Worm (Caenorhabditis elegans): ENCODE data around the gene ugt-38.

ugt-38 gene

DNA sequence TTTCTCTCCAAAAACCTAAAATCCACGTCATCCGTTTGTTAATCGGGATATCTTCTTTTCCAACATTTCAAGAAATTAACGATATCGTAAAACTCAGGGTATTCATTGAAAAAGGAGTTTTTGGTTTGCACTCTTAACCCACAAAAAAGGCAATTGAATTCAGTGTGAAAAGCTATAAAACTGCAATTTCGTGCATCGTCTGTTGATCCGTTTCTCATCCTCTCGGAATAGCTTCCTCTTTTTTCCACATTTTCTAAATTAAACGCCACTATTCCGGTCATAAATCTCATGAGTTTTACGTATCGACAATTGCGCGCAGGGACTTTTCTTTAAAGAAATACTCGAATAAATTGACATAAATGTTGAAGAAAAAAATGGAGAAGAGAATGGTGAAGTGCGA lies 35.0 kb downstream of the ugt-38 start:
- TF ChIP-seq ceh-27 (GFP tag; optimal IDR thresholded peaks at IDR 0.05) (peak; percentile 45), Y56A3A.18 (GFP tag; IDR thresholded peaks at IDR 0.05) (no peak)

DNA sequence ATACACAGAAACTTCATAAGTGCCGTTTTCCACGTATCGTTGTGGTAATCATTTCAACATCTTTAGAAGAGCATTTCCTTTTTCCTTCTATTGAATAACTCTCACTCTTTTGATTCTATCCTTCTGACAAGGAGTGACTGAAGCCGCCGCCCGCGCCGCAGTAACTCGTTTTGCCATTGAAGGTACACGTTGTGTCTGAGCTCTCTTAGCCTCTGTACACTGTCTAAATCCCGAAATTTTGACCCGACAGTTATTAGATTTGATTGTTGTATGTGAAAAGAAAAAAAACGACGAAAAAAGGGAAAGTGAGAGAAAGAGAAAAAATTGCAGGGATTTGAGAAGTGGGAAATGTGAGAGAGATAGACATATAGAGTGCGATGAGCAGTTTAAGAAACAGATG lies 36.0 kb downstream of the ugt-38 start:
- TF ChIP-seq ama-1 (optimal IDR thresholded peaks at IDR 0.05) (no peak), ama-1 (GFP tag; optimal IDR thresholded peaks at IDR 0.05) (no peak), ekl-4 (GFP tag; IDR thresholded peaks at IDR 0.05) (no peak), snpc-3.4 (tag; optimal IDR thresholded peaks at IDR 0.05) (no peak), ceh-91 (GFP tag; IDR thresholded peaks at IDR 0.05) (no peak), F22D6.2 (tag; optimal IDR thresholded peaks at IDR 0.05) (no peak), F23B12.7 (tag; optimal IDR thresholded peaks at IDR 0.05; ENCODE audit: insufficient read depth) (no peak), xnd-1 (tag; optimal IDR thresholded peaks at IDR 0.05) (no peak), ceh-27 (GFP tag; optimal IDR thresholded peaks at IDR 0.05) (no peak), bed-1 (GFP tag; IDR thresholded peaks at IDR 0.05) (no peak), akir-1 (GFP tag; optimal IDR thresholded peaks at IDR 0.05) (no peak), tlf-1 (GFP tag; optimal IDR thresholded peaks at IDR 0.05) (no peak), Y53G8AR.9 (GFP tag; conservative IDR thresholded peaks at IDR 0.05) (no peak), bed-2 (GFP tag; IDR thresholded peaks at IDR 0.05) (no peak), Y79H2A.3 (GFP tag; conservative IDR thresholded peaks at IDR 0.05) (no peak)

DNA sequence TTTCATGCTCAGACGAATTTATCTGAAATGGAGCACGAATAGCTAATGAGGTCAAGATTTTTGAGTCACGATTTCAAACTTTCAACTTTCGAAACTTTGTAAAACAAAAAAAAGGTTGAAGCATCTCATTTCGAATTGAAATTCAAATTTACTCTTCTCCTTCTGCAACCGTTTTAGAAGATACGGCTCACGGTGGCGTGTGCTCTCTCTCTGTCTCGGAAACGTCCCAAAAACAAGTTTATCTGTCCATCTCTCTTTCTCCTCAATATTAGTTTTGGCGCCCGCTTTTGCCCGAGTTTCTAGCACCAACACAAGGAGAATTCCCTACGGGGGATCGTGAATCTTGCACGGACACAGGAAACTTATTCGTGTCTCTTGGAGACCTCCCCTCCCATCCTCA lies 36.9 kb downstream of the ugt-38 start:
- TF ChIP-seq ceh-91 (GFP tag; IDR thresholded peaks at IDR 0.05) (no peak), madf-3 (GFP tag; IDR thresholded peaks at IDR 0.05) (no peak), ceh-58 (GFP tag; IDR thresholded peaks at IDR 0.05) (no peak), lin-54 (GFP tag; optimal IDR thresholded peaks at IDR 0.05) (no peak), sptf-2 (GFP tag; optimal IDR thresholded peaks at IDR 0.05) (no peak), K11D2.4 (GFP tag; IDR thresholded peaks at IDR 0.05) (no peak), B0261.1 (tag; optimal IDR thresholded peaks at IDR 0.05) (no peak), F33H1.4 (GFP tag; IDR thresholded peaks at IDR 0.05) (no peak), F22D6.2 (tag; optimal IDR thresholded peaks at IDR 0.05) (no peak), rpc-1 (optimal IDR thresholded peaks at IDR 0.05) (no peak), rpc-1 (tag; optimal IDR thresholded peaks at IDR 0.05) (no peak), lin-40 (tag; optimal IDR thresholded peaks at IDR 0.05) (no peak), cebp-1 (GFP tag; IDR thresholded peaks at IDR 0.05) (no peak), cebp-1 (tag; optimal IDR thresholded peaks at IDR 0.05) (no peak), Y53G8AR.9 (GFP tag; conservative IDR thresholded peaks at IDR 0.05) (no peak), let-607 (tag; optimal IDR thresholded peaks at IDR 0.05) (no peak), nhr-80 (tag; optimal IDR thresholded peaks at IDR 0.05) (no peak), xnd-1 (tag; optimal IDR thresholded peaks at IDR 0.05) (no peak), ztf-18 (tag; optimal IDR thresholded peaks at IDR 0.05) (no peak), lin-35 (GFP tag; optimal IDR thresholded peaks at IDR 0.05) (no peak), egl-18 (GFP tag; IDR thresholded peaks at IDR 0.05) (no peak)

DNA sequence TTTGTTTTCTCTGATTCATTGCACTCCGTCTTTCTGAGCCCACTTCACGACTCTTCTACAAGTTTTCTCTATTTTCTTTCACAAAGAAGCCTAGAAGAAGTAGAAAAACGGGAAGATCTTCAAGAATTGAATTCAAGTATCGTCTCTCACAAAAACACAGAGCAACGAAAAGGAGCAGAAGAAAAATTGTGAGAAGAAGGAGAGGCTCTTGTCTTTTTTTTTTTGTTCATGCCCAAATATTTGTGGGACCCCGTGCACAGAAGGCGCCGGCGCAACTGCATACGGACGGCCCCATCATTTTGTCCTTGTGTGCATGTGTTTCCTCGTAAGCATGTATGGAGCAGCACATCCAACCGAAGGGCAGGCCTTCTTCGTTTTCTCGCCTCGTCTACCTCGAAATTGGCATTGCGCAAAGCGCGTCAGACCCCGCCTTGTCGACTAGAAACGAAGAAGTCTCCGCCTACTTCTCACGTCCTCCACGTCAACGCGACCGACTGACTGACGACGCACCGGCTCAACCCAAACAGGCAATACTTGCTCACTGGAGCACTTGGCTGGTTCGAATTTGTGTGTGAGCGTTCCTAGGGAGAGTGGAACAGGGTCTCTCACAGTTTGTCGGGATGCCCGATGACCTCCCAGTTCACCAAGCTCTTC lies 40.6 kb downstream of the ugt-38 start:
- TF ChIP-seq F33H1.4 (GFP tag; IDR thresholded peaks at IDR 0.05): no peak
- no peak for TF ChIP-seq D2030.7 (GFP tag; IDR thresholded peaks at IDR 0.05)
- no peak for TF ChIP-seq T26A5.8 (tag; optimal IDR thresholded peaks at IDR 0.05)
- TF ChIP-seq zfh-2 (GFP tag; conservative IDR thresholded peaks at IDR 0.05): peak; percentile 67; the same call in 1 of the 2 replicates
- TF ChIP-seq nfyb-1 (GFP tag; IDR thresholded peaks at IDR 0.05): no peak
- TF ChIP-seq C06A6.2 (GFP tag; conservative IDR thresholded peaks at IDR 0.05): no peak
- no peak for TF ChIP-seq C17E4.6 (GFP tag; IDR thresholded peaks at IDR 0.05)
- no peak for TF ChIP-seq K11D2.4 (GFP tag; IDR thresholded peaks at IDR 0.05)
- TF ChIP-seq hrde-1 (tag; optimal IDR thresholded peaks at IDR 0.05; ENCODE audit: borderline replicate concordance): no peak
- TF ChIP-seq B0019.2 (GFP tag; conservative IDR thresholded peaks at IDR 0.05): no peak
- 0 out of 2 replicates have a peak, but pooled peaks have one; percentile 65 for TF ChIP-seq egl-18 (GFP tag; IDR thresholded peaks at IDR 0.05)
- no peak for TF ChIP-seq B0035.1 (tag; optimal IDR thresholded peaks at IDR 0.05)
